Fruit fly (Drosophila melanogaster): ENCODE results near the gene Rad9.
A peak's percentile ranks its signal among the peaks of the same experiment; 100 is the strongest.

Gene Rad9

dm6 chr3L:18832708-18833107 is 39.6 kb downstream of the Rad9 start:
- no peak for TF ChIP-seq fru (GFP tag; optimal IDR thresholded peaks at IDR 0.05)
- no peak for TF ChIP-seq CG32264 (GFP tag; optimal IDR thresholded peaks at IDR 0.05)
- no peak for TF ChIP-seq lola (GFP tag; optimal IDR thresholded peaks at IDR 0.05)
- no peak for TF ChIP-seq dmrt93B (GFP tag; optimal IDR thresholded peaks at IDR 0.05)
- TF ChIP-seq usp (GFP tag; optimal IDR thresholded peaks at IDR 0.05): no peak
- TF ChIP-seq Abd-B (GFP tag; optimal IDR thresholded peaks at IDR 0.05): no peak
- TF ChIP-seq dsf (GFP tag; optimal IDR thresholded peaks at IDR 0.05; ENCODE audit: borderline replicate concordance): no peak
- no peak for TF ChIP-seq Sp1 (GFP tag; optimal IDR thresholded peaks at IDR 0.05)
- TF ChIP-seq dl (GFP tag; optimal IDR thresholded peaks at IDR 0.05; ENCODE audit: insufficient read depth in 1 of 2, partially characterized antibody in 2 of 2): no peak
- TF ChIP-seq br (GFP tag; optimal IDR thresholded peaks at IDR 0.05): no peak
- TF ChIP-seq Jra (GFP tag; optimal IDR thresholded peaks at IDR 0.05): no peak
- no peak for TF ChIP-seq pan (optimal IDR thresholded peaks at IDR 0.05)
- no peak for TF ChIP-seq Hnf4 (GFP tag; optimal IDR thresholded peaks at IDR 0.05)
- no peak for TF ChIP-seq h (GFP tag; optimal IDR thresholded peaks at IDR 0.05)
- no peak for TF ChIP-seq tai (GFP tag; optimal IDR thresholded peaks at IDR 0.05)
- no peak for TF ChIP-seq CrebA (GFP tag; optimal IDR thresholded peaks at IDR 0.05; ENCODE audit: borderline replicate concordance)

DNA sequence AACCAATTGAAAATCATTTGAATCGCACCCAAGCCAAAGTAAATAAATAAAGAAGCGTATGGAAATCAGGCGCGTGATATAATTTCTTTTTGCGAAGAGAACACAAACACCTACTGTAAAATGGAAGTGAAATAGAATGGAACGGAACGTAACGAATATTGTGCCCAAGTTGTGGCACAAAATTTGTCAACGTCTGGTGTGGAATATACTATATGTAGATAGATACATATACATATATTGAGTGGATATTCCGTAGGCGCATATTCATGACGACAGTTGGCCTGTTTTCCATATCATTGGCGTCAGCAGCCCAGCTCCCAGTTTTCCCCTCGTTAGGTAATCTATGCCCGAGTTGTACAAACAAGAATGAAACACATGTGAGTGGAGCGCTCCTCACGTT is 40.2 kb downstream of the Rad9 start:
- TF ChIP-seq Rel (GFP tag; optimal IDR thresholded peaks at IDR 0.05): no peak
- TF ChIP-seq Rel (tag; optimal IDR thresholded peaks at IDR 0.05): no peak

dm6 chr3L:18828318-18828717 is 44.0 kb downstream of the Rad9 start:
- no peak for TF ChIP-seq psq (GFP tag; optimal IDR thresholded peaks at IDR 0.05)
- TF ChIP-seq brk (GFP tag; optimal IDR thresholded peaks at IDR 0.05): no peak
- peak; percentile 28 for TF ChIP-seq Vsx2 (GFP tag; optimal IDR thresholded peaks at IDR 0.05; ENCODE audit: partially characterized antibody)
- TF ChIP-seq Myc (optimal IDR thresholded peaks at IDR 0.05): peak; percentile 86

DNA sequence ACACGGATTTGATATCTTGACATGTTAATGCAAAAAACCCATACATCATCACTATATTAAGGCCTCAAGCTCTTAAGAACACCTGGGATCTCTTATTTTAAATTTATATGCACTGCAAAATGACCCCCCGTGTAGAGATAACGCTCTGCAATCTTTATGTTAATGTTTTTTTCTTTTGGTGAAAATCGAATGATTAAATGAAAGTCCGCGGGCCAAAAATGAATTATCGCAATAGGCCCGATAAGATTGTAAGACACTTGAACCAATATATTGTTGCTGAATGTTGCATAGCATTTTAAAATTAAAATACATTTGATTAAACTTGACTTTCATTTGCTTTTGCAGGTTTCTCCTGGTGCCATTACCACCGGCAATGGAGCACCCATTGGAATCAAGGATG is 46.4 kb downstream of the Rad9 start:
- peak; percentile 9 for TF ChIP-seq brk (GFP tag; optimal IDR thresholded peaks at IDR 0.05)
- TF ChIP-seq N (GFP tag; optimal IDR thresholded peaks at IDR 0.05): no peak
- no peak for TF ChIP-seq Sp1 (GFP tag; optimal IDR thresholded peaks at IDR 0.05)
- no peak for TF ChIP-seq Jra (GFP tag; optimal IDR thresholded peaks at IDR 0.05)
- no peak for TF ChIP-seq Rel (GFP tag; optimal IDR thresholded peaks at IDR 0.05)
- peak; percentile 27 for TF ChIP-seq Rel (tag; optimal IDR thresholded peaks at IDR 0.05)
- no peak for TF ChIP-seq dsf (GFP tag; optimal IDR thresholded peaks at IDR 0.05; ENCODE audit: borderline replicate concordance)
- no peak for TF ChIP-seq OdsH (GFP tag; optimal IDR thresholded peaks at IDR 0.05)

DNA sequence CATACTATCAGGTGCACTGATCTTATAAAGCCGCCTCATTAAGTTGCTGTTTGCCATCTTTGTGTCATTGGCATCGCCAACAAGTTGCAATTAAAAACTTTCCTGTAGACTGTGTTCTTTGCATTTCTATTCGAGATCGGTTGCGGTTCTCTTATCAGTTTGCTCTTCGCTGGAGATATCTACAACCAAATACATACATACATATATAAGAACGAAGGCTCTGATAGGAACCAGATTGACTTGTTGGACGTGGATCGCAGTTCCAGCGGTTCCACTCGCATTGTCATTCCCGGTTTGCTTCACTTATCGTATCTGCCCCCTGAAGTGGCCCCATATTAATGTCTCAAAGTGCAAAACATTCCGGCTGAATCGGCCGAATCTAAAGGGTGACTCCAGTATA is 47.5 kb downstream of the Rad9 start:
- TF ChIP-seq Mio (GFP tag; optimal IDR thresholded peaks at IDR 0.05) (no peak), Hr83 (GFP tag; optimal IDR thresholded peaks at IDR 0.05; ENCODE audit: poor library complexity, severe bottlenecking) (no peak), fru (GFP tag; optimal IDR thresholded peaks at IDR 0.05) (no peak), Hr78 (GFP tag; optimal IDR thresholded peaks at IDR 0.05) (no peak), h (GFP tag; optimal IDR thresholded peaks at IDR 0.05) (no peak), GATAd (GFP tag; optimal IDR thresholded peaks at IDR 0.05) (no peak), foxo (GFP tag; optimal IDR thresholded peaks at IDR 0.05) (no peak), br (GFP tag; optimal IDR thresholded peaks at IDR 0.05) (no peak), ey (GFP tag; optimal IDR thresholded peaks at IDR 0.05) (no peak), OdsH (GFP tag; optimal IDR thresholded peaks at IDR 0.05) (no peak), Jra (GFP tag; optimal IDR thresholded peaks at IDR 0.05) (no peak), Rel (GFP tag; optimal IDR thresholded peaks at IDR 0.05) (no peak), Rel (tag; optimal IDR thresholded peaks at IDR 0.05) (no peak), tai (GFP tag; optimal IDR thresholded peaks at IDR 0.05) (no peak), sage (GFP tag; optimal IDR thresholded peaks at IDR 0.05) (no peak), N (GFP tag; optimal IDR thresholded peaks at IDR 0.05) (no peak), Sp1 (GFP tag; optimal IDR thresholded peaks at IDR 0.05) (no peak), HLH106 (tag; optimal IDR thresholded peaks at IDR 0.05) (no peak), Hnf4 (GFP tag; optimal IDR thresholded peaks at IDR 0.05) (no peak), CG32264 (GFP tag; optimal IDR thresholded peaks at IDR 0.05) (no peak), brk (GFP tag; optimal IDR thresholded peaks at IDR 0.05) (no peak)
